Fruit fly (Drosophila melanogaster) whole organism, pupa: Measurements from ENCODE around the gene CG31638.

Source experiments
- CG12605 ChIP-seq: fragments of 200-800 bp; sonication (Bioruptor generic); IDR thresholded peaks from 2 replicates; pipeline ENCODE4 v1.3.6; 2022; ENCODE audit warnings: missing biosample characterization, missing genetic modification characterization
- CG13204 ChIP-seq: fragments of 200-800 bp; sonication (Bioruptor generic); optimal IDR thresholded peaks from 2 replicates; lab custom pipeline; 2018; ENCODE audit warnings: missing biosample characterization, mild to moderate bottlenecking, missing genetic modification characterization, moderate library complexity
- CG34367 ChIP-seq: fragments of 200-800 bp; sonication (Bioruptor generic); optimal IDR thresholded peaks from 2 replicates; lab custom pipeline; 2018; ENCODE audit warnings: missing biosample characterization, mild to moderate bottlenecking, missing genetic modification characterization
- CG8159 ChIP-seq: fragments of 200-800 bp; sonication (Bioruptor generic); optimal IDR thresholded peaks from 3 replicates; lab custom pipeline; 2018; ENCODE audit warnings: missing biosample characterization, mild to moderate bottlenecking, missing genetic modification characterization, moderate library complexity
- CG8301 ChIP-seq: fragments of 200-800 bp; sonication (Bioruptor generic); optimal IDR thresholded peaks from 2 replicates; lab custom pipeline; 2018; ENCODE audit warnings: missing biosample characterization, mild to moderate bottlenecking, missing genetic modification characterization
- CG9948 ChIP-seq: fragments of 200-800 bp; sonication (Bioruptor generic); optimal IDR thresholded peaks from 2 replicates; lab custom pipeline; 2018; ENCODE audit warnings: missing biosample characterization, mild to moderate bottlenecking, missing genetic modification characterization, moderate library complexity
- D1 ChIP-seq: fragments of 200-800 bp; sonication (Bioruptor generic); optimal IDR thresholded peaks from 2 replicates; lab custom pipeline; 2018; ENCODE audit warnings: missing biosample characterization, mild to moderate bottlenecking, missing genetic modification characterization, moderate library complexity
- Pif1A ChIP-seq: fragments of 200-800 bp; sonication (Bioruptor generic); optimal IDR thresholded peaks from 3 replicates; lab custom pipeline; 2016; ENCODE audit warnings: missing biosample characterization, missing genetic modification characterization
- Pif1B ChIP-seq: fragments of 200-800 bp; sonication (Bioruptor generic); optimal IDR thresholded peaks from 3 replicates; lab custom pipeline; 2016; ENCODE audit warnings: missing biosample characterization, missing genetic modification characterization
- Snoo ChIP-seq: fragments of 200-800 bp; sonication (Bioruptor generic); optimal IDR thresholded peaks from 3 replicates; lab custom pipeline; 2017; ENCODE audit warnings: missing biosample characterization, mild to moderate bottlenecking, missing genetic modification characterization, inconsistent platforms

DNA sequence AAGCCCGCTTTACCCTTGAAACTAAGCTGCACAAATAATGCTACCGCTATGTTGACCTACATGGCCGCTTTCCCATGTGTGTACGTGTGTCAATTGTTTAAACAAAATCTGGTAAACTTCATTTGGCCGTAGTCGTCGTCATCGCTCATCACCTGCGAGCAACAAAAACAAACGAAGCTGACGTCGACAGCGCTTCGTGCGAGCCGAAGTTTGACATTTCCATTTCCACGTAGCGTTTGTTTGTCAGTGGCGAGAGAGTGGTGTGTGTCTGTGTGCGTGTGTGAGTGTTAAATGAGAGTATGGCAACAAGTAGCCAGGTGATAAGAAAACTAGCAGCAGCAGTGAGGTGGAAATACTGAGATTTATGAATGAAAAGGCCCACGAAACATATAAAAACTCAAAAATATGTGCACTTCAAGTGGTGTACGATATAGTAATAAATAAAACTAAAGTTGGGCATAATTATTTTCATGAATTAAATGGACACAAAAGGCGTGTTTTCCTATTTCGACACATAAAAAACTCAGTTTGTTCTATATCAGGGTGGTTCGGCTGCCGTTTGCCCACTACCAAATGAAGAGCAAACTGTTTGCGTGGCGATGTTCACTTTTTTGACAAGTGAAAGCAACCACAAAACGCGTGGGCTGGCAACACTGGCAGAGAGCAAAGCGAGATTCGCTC lies 11.5 kb upstream of the CG31638 start:
- TF ChIP-seq Snoo (tag; lab: Kevin White, UChicago) (no peak), CG13204 (GFP tag; lab: Kevin White, UChicago) (no peak), Pif1A (GFP tag; lab: Kevin White, UChicago) (no peak), CG34367 (tag; lab: Kevin White, UChicago) (no peak), CG8301 (tag; lab: Kevin White, UChicago) (peak; percentile 14), CG12605 (GFP tag; lab: Robert Waterston, UW) (peak; percentile 55), Pif1B (no peak), CG9948 (tag; lab: Kevin White, UChicago) (no peak), CG8159 (tag; lab: Kevin White, UChicago) (no peak), D1 (tag; lab: Kevin White, UChicago) (no peak)
